Fruit fly (Drosophila melanogaster) whole organism, pupa: ENCODE results near the gene CG13921.

Experiments
- CG10348 ChIP-seq: fragments of 200-800 bp; sonication (Bioruptor generic); IDR thresholded peaks from 2 replicates; pipeline ENCODE4 v1.3.6; 2022; ENCODE audit warnings: missing biosample characterization, missing genetic modification characterization
- CG12605 ChIP-seq: fragments of 200-800 bp; sonication (Bioruptor generic); IDR thresholded peaks from 2 replicates; pipeline ENCODE4 v1.3.6; 2022; ENCODE audit warnings: missing biosample characterization, missing genetic modification characterization
- CG13204 ChIP-seq: fragments of 200-800 bp; sonication (Bioruptor generic); optimal IDR thresholded peaks from 2 replicates; lab custom pipeline; 2018; ENCODE audit warnings: missing biosample characterization, mild to moderate bottlenecking, missing genetic modification characterization, moderate library complexity
- CG14655 ChIP-seq: fragments of 200-800 bp; sonication (Bioruptor generic); optimal IDR thresholded peaks from 3 replicates; lab custom pipeline; 2017; ENCODE audit warnings: mild to moderate bottlenecking, missing biosample characterization, missing genetic modification reagents, missing genetic modification characterization
- CG15710 ChIP-seq: fragments of 200-800 bp; sonication (Bioruptor generic); optimal IDR thresholded peaks from 2 replicates; lab custom pipeline; 2018; ENCODE audit warnings: missing biosample characterization, mild to moderate bottlenecking, missing genetic modification characterization, moderate library complexity
- CG17806 ChIP-seq: fragments of 200-800 bp; sonication (Bioruptor generic); optimal IDR thresholded peaks from 2 replicates; lab custom pipeline; 2018; ENCODE audit warnings: missing biosample characterization, mild to moderate bottlenecking, missing genetic modification characterization, moderate library complexity
- CG34367 ChIP-seq: fragments of 200-800 bp; sonication (Bioruptor generic); optimal IDR thresholded peaks from 2 replicates; lab custom pipeline; 2018; ENCODE audit warnings: missing biosample characterization, mild to moderate bottlenecking, missing genetic modification characterization
- CG4496 ChIP-seq: fragments of 200-800 bp; sonication (Bioruptor generic); IDR thresholded peaks from 3 replicates; pipeline ENCODE4 v1.3.6; 2022; ENCODE audit warnings: missing biosample characterization, missing genetic modification characterization
- CG8159 ChIP-seq: fragments of 200-800 bp; sonication (Bioruptor generic); optimal IDR thresholded peaks from 3 replicates; lab custom pipeline; 2018; ENCODE audit warnings: missing biosample characterization, mild to moderate bottlenecking, missing genetic modification characterization, moderate library complexity
- CG8301 ChIP-seq: fragments of 200-800 bp; sonication (Bioruptor generic); optimal IDR thresholded peaks from 2 replicates; lab custom pipeline; 2018; ENCODE audit warnings: missing biosample characterization, mild to moderate bottlenecking, missing genetic modification characterization
- CG9948 ChIP-seq: fragments of 200-800 bp; sonication (Bioruptor generic); optimal IDR thresholded peaks from 2 replicates; lab custom pipeline; 2018; ENCODE audit warnings: missing biosample characterization, mild to moderate bottlenecking, missing genetic modification characterization, moderate library complexity
- D1 ChIP-seq: fragments of 200-800 bp; sonication (Bioruptor generic); optimal IDR thresholded peaks from 2 replicates; lab custom pipeline; 2018; ENCODE audit warnings: missing biosample characterization, mild to moderate bottlenecking, missing genetic modification characterization, moderate library complexity
- EcR ChIP-seq: fragments of 200-800 bp; sonication (Bioruptor generic); optimal IDR thresholded peaks from 3 replicates; lab custom pipeline; 2019; ENCODE audit warnings: missing biosample characterization, missing genetic modification characterization, mild to moderate bottlenecking, moderate library complexity, missing genetic modification reagents
- Ets98B ChIP-seq: fragments of 200-800 bp; sonication (Bioruptor generic); IDR thresholded peaks from 2 replicates; pipeline ENCODE4 v1.3.6; 2022; ENCODE audit warnings: missing biosample characterization, missing genetic modification characterization
- Pif1A ChIP-seq: fragments of 200-800 bp; sonication (Bioruptor generic); optimal IDR thresholded peaks from 3 replicates; lab custom pipeline; 2016; ENCODE audit warnings: missing biosample characterization, missing genetic modification characterization
- Snoo ChIP-seq: fragments of 200-800 bp; sonication (Bioruptor generic); optimal IDR thresholded peaks from 3 replicates; lab custom pipeline; 2017; ENCODE audit warnings: missing biosample characterization, mild to moderate bottlenecking, missing genetic modification characterization, inconsistent platforms
- fd96Ca ChIP-seq: fragments of 200-800 bp; sonication (Bioruptor generic); IDR thresholded peaks from 3 replicates; pipeline ENCODE4 v1.3.6; 2022; ENCODE audit warnings: missing biosample characterization, missing genetic modification characterization
- gl ChIP-seq: fragments of 200-800 bp; sonication (Bioruptor generic); optimal IDR thresholded peaks from 2 replicates; lab custom pipeline; 2018; ENCODE audit warnings: missing biosample characterization, mild to moderate bottlenecking, missing genetic modification characterization
- rn ChIP-seq: fragments of 200-800 bp; sonication (Bioruptor generic); IDR thresholded peaks from 2 replicates; pipeline ENCODE4 v1.3.6; 2022; ENCODE audit warnings: missing biosample characterization, missing genetic modification characterization

The CG13921 gene

dm6 chr3L:1797005-1797404, 50.3 kb downstream of the CG13921 start, which contains the start of gene CG12020:
Gene CG12020 (plus strand): TSS chr3L:1797305.
- TF ChIP-seq CG34367 (tag; lab: Kevin White, UChicago) (no peak), CG8159 (tag; lab: Kevin White, UChicago) (no peak), CG15710 (tag; lab: Kevin White, UChicago) (no peak), Snoo (tag; lab: Kevin White, UChicago) (no peak), CG14655 (GFP tag; lab: Kevin White, UChicago) (no peak), CG4496 (GFP tag; lab: Robert Waterston, UW) (no peak), CG12605 (no peak), Ets98B (no peak), CG8301 (tag; lab: Kevin White, UChicago) (no peak), CG17806 (tag; lab: Kevin White, UChicago) (no peak), fd96Ca (GFP tag; lab: Robert Waterston, UW) (no peak), rn (no peak), CG13204 (GFP tag; lab: Kevin White, UChicago) (no peak), CG9948 (tag; lab: Kevin White, UChicago) (no peak), Pif1A (GFP tag; lab: Kevin White, UChicago) (no peak), gl (tag; lab: Kevin White, UChicago) (no peak), CG10348 (GFP tag; lab: Robert Waterston, UW) (no peak), D1 (tag; lab: Kevin White, UChicago) (no peak)

dm6 chr3L:1798649-1799048, 51.9 kb downstream of the CG13921 start, which contains the start of gene Patj:
Gene Patj (plus strand): TSS chr3L:1798803.
- no peak for TF ChIP-seq CG8301 (tag; lab: Kevin White, UChicago)
- TF ChIP-seq EcR (GFP tag; lab: Kevin White, UChicago), result peak; percentile 17
